Worm (Caenorhabditis elegans): Measurements from ENCODE around the gene cyn-7.

- TF ChIP-seq nhr-90 (tag; optimal IDR thresholded peaks at IDR 0.05) (no peak), zim-3 (tag; optimal IDR thresholded peaks at IDR 0.05) (no peak), ama-1 (optimal IDR thresholded peaks at IDR 0.05) (no peak), ama-1 (GFP tag; optimal IDR thresholded peaks at IDR 0.05) (no peak), die-1 (tag; optimal IDR thresholded peaks at IDR 0.05) (no peak), mxl-1 (tag; optimal IDR thresholded peaks at IDR 0.05) (no peak), mel-28 (tag; optimal IDR thresholded peaks at IDR 0.05; ENCODE audit: borderline replicate concordance) (no peak), hlh-12 (tag; optimal IDR thresholded peaks at IDR 0.05) (no peak), pha-4 (tag; optimal IDR thresholded peaks at IDR 0.05) (no peak), B0261.1 (tag; optimal IDR thresholded peaks at IDR 0.05) (no peak), ZK185.1 (tag; optimal IDR thresholded peaks at IDR 0.05; ENCODE audit: poor library complexity, severe bottlenecking) (no peak), ceh-58 (GFP tag; IDR thresholded peaks at IDR 0.05) (no peak)
Observed at ce11 chrV:15175459-15175858, 11.7 kb downstream of the cyn-7 start, which contains the start of gene clec-47.

Data from whole organism, young adult.